Fruit fly (Drosophila melanogaster) whole organism, embryonic: ENCODE results near the gene Ube4B.

Experiments used
- B-H2 ChIP-seq: fragments of 200-800 bp; sonication (Bioruptor generic); optimal IDR thresholded peaks from 2 replicates; lab custom pipeline; 2018; ENCODE audit warnings: missing biosample characterization, mild to moderate bottlenecking, missing genetic modification characterization
- Bdp1 ChIP-seq: fragments of 200-800 bp; sonication (Bioruptor generic); optimal IDR thresholded peaks from 3 replicates; lab custom pipeline; 2016; ENCODE audit warnings: missing biosample characterization, missing genetic modification characterization
- CG10431 ChIP-seq: fragments of 200-800 bp; sonication (Bioruptor generic); optimal IDR thresholded peaks from 3 replicates; lab custom pipeline; 2018; ENCODE audit warnings: missing biosample characterization, mild to moderate bottlenecking, missing genetic modification characterization
- CG11696 ChIP-seq: fragments of 200-800 bp; sonication (Bioruptor generic); IDR thresholded peaks from 2 replicates; pipeline ENCODE4 v1.3.6; 2022; ENCODE audit warnings: missing biosample characterization, missing genetic modification characterization
- CG12071 ChIP-seq: fragments of 200-800 bp; sonication (Bioruptor generic); optimal IDR thresholded peaks from 3 replicates; lab custom pipeline; 2018; ENCODE audit warnings: missing biosample characterization, mild to moderate bottlenecking, missing genetic modification characterization
- CG14050 ChIP-seq: fragments of 200-800 bp; sonication (Bioruptor generic); IDR thresholded peaks from 3 replicates; pipeline ENCODE4 v1.3.6; 2022; ENCODE audit warnings: missing biosample characterization, missing genetic modification characterization
- CG14965 ChIP-seq: fragments of 200-800 bp; sonication (Bioruptor generic); optimal IDR thresholded peaks from 2 replicates; lab custom pipeline; 2016; ENCODE audit warnings: missing biosample characterization, missing genetic modification characterization, borderline replicate concordance
- CG15601 ChIP-seq: fragments of 200-800 bp; sonication (Bioruptor generic); optimal IDR thresholded peaks from 3 replicates; lab custom pipeline; 2019; ENCODE audit warnings: missing biosample characterization, mild to moderate bottlenecking, missing genetic modification characterization, moderate library complexity
- CG17385 ChIP-seq: fragments of 200-800 bp; sonication (Bioruptor generic); optimal IDR thresholded peaks from 3 replicates; lab custom pipeline; 2018; ENCODE audit warnings: missing biosample characterization, mild to moderate bottlenecking, missing genetic modification characterization
- CG1832 ChIP-seq: fragments of 200-800 bp; sonication (Bioruptor generic); optimal IDR thresholded peaks from 2 replicates; lab custom pipeline; 2017; ENCODE audit warnings: missing biosample characterization, mild to moderate bottlenecking, missing genetic modification characterization, inconsistent platforms
- CG3726 ChIP-seq: fragments of 200-800 bp; sonication (Bioruptor generic); IDR thresholded peaks from 3 replicates; pipeline ENCODE4, ENCODE4 v1.3.6; 2022; ENCODE audit warnings: missing biosample characterization, missing genetic modification characterization
- CG42726 ChIP-seq: fragments of 200-800 bp; sonication (Bioruptor generic); IDR thresholded peaks from 2 replicates; pipeline ENCODE4 v1.3.6; 2022; ENCODE audit warnings: missing biosample characterization, missing genetic modification characterization; ENCODE audit not compliant: partially characterized antibody
- CG43689 ChIP-seq: fragments of 200-800 bp; sonication (Bioruptor generic); IDR thresholded peaks from 2 replicates; pipeline ENCODE4 v1.3.6; 2022; ENCODE audit warnings: missing biosample characterization, missing genetic modification characterization
- CG4424 ChIP-seq: fragments of 200-800 bp; sonication (Bioruptor generic); optimal IDR thresholded peaks from 3 replicates; lab custom pipeline; 2016; ENCODE audit warnings: missing biosample characterization, missing genetic modification characterization
- CG7372 ChIP-seq: fragments of 200-800 bp; sonication (Bioruptor generic); IDR thresholded peaks from 2 replicates; pipeline ENCODE4 v1.3.6; 2022; ENCODE audit warnings: missing biosample characterization, missing genetic modification characterization
- CG7745 ChIP-seq: fragments of 200-800 bp; sonication (Bioruptor generic); optimal IDR thresholded peaks from 2 replicates; lab custom pipeline; 2018; ENCODE audit warnings: missing biosample characterization, mild to moderate bottlenecking, missing genetic modification characterization, moderate library complexity
- CG7987 ChIP-seq: fragments of 200-800 bp; sonication (Bioruptor generic); optimal IDR thresholded peaks from 2 replicates; lab custom pipeline; 2018; ENCODE audit warnings: missing biosample characterization, mild to moderate bottlenecking, missing genetic modification characterization, moderate library complexity
- CG9215 ChIP-seq: fragments of 200-800 bp; sonication (Bioruptor generic); IDR thresholded peaks from 2 replicates; pipeline ENCODE4 v1.3.6; 2022; ENCODE audit warnings: missing biosample characterization, missing genetic modification characterization
- Chrac-16 ChIP-seq: fragments of 200-800 bp; sonication (Bioruptor generic); optimal IDR thresholded peaks from 3 replicates; lab custom pipeline; 2016; ENCODE audit warnings: missing biosample characterization, missing genetic modification characterization
- D19B ChIP-seq: fragments of 200-800 bp; sonication (Bioruptor generic); optimal IDR thresholded peaks from 2 replicates; lab custom pipeline; 2017; ENCODE audit warnings: missing biosample characterization, mild to moderate bottlenecking, missing genetic modification characterization
- H2.0 ChIP-seq: fragments of 200-800 bp; sonication (Bioruptor generic); IDR thresholded peaks from 2 replicates; pipeline ENCODE4 v1.3.6; 2022; ENCODE audit warnings: missing biosample characterization, missing genetic modification characterization
- HHEX ChIP-seq: fragments of 200-800 bp; sonication (Bioruptor generic); optimal IDR thresholded peaks from 3 replicates; lab custom pipeline; 2017; ENCODE audit warnings: missing biosample characterization, mild to moderate bottlenecking, missing genetic modification characterization, missing genetic modification reagents
- Hand ChIP-seq: fragments of 200-800 bp; sonication (Bioruptor generic); optimal IDR thresholded peaks from 2 replicates; lab custom pipeline; 2017; ENCODE audit warnings: mild to moderate bottlenecking, missing biosample characterization, missing genetic modification reagents, missing genetic modification characterization
- HmgD ChIP-seq: fragments of 200-800 bp; sonication (Bioruptor generic); optimal IDR thresholded peaks from 3 replicates; lab custom pipeline; 2016; ENCODE audit warnings: missing biosample characterization, missing genetic modification characterization
- Hr3 ChIP-seq: fragments of 200-800 bp; sonication (Bioruptor generic); optimal IDR thresholded peaks from 3 replicates; lab custom pipeline; 2016; ENCODE audit warnings: missing biosample characterization, missing genetic modification characterization
- MTF-1 ChIP-seq: fragments of 200-800 bp; sonication (Bioruptor generic); optimal IDR thresholded peaks from 2 replicates; lab custom pipeline; 2018; ENCODE audit warnings: missing biosample characterization, mild to moderate bottlenecking, missing genetic modification characterization, borderline replicate concordance
- Ptx1 ChIP-seq: fragments of 200-800 bp; sonication (Bioruptor generic); IDR thresholded peaks from 2 replicates; pipeline ENCODE4 v1.3.6; 2022; ENCODE audit warnings: missing biosample characterization, missing genetic modification characterization
- Ssrp ChIP-seq: fragments of 200-800 bp; sonication (Bioruptor generic); optimal IDR thresholded peaks from 2 replicates; lab custom pipeline; 2018; ENCODE audit warnings: missing biosample characterization, mild to moderate bottlenecking, missing genetic modification characterization, moderate library complexity
- ash1 ChIP-seq: fragments of 200-800 bp; sonication (Bioruptor generic); optimal IDR thresholded peaks from 2 replicates; lab custom pipeline; 2018; ENCODE audit warnings: missing biosample characterization, mild to moderate bottlenecking, missing genetic modification characterization
- bigmax ChIP-seq: fragments of 200-800 bp; sonication (Bioruptor generic); optimal IDR thresholded peaks from 2 replicates; lab custom pipeline; 2018; ENCODE audit warnings: missing biosample characterization, mild to moderate bottlenecking, missing genetic modification characterization
- bsh ChIP-seq, 2 experiments: fragments of 200-800 bp; sonication (Bioruptor generic); optimal IDR thresholded peaks; 2 replicates each; lab custom pipeline; 2017 to 2018; ENCODE audit warnings: mild to moderate bottlenecking in 2 of 2, missing biosample characterization in 2 of 2, missing genetic modification characterization in 2 of 2, moderate library complexity in 1 of 2
- btn ChIP-seq: fragments of 200-800 bp; sonication (Bioruptor generic); optimal IDR thresholded peaks from 2 replicates; lab custom pipeline; 2016; ENCODE audit warnings: missing biosample characterization, missing genetic modification characterization
- cas ChIP-seq: fragments of 200-800 bp; sonication (Bioruptor generic); IDR thresholded peaks from 2 replicates; pipeline ENCODE4 v1.3.6; 2022; ENCODE audit warnings: missing biosample characterization, missing genetic modification characterization
- chm ChIP-seq: fragments of 200-800 bp; sonication (Bioruptor generic); IDR thresholded peaks from 2 replicates; pipeline ENCODE4 v1.3.6; 2022; ENCODE audit warnings: missing biosample characterization, missing genetic modification characterization
- ci ChIP-seq: fragments of 200-800 bp; sonication (Bioruptor generic); IDR thresholded peaks from 3 replicates; pipeline ENCODE4 v1.3.6; 2022; ENCODE audit warnings: missing biosample characterization, missing genetic modification characterization
- dm ChIP-seq: fragments of 200-800 bp; sonication (Bioruptor generic); optimal IDR thresholded peaks from 3 replicates; lab custom pipeline; 2016; ENCODE audit warnings: missing biosample characterization, missing genetic modification characterization
- fru ChIP-seq: fragments of >200 bp; optimal IDR thresholded peaks from 2 replicates; lab custom pipeline; 2017
- gcm ChIP-seq: fragments of 200-800 bp; sonication (Bioruptor generic); optimal IDR thresholded peaks from 2 replicates; lab custom pipeline; 2019; ENCODE audit warnings: missing biosample characterization, mild to moderate bottlenecking, missing genetic modification characterization, moderate library complexity
- gcm2 ChIP-seq: fragments of 200-800 bp; sonication (Bioruptor generic); optimal IDR thresholded peaks from 2 replicates; lab custom pipeline; 2016; ENCODE audit warnings: missing biosample characterization, missing genetic modification characterization
- gfzf ChIP-seq: fragments of 200-800 bp; sonication (Bioruptor generic); optimal IDR thresholded peaks from 2 replicates; lab custom pipeline; 2016; ENCODE audit warnings: missing biosample characterization, mild to moderate bottlenecking, missing genetic modification characterization, moderate library complexity
- grn ChIP-seq: fragments of 200-800 bp; sonication (Bioruptor generic); optimal IDR thresholded peaks from 3 replicates; lab custom pipeline; 2017; ENCODE audit warnings: missing biosample characterization, missing genetic modification characterization
- gt ChIP-seq: fragments of 200-800 bp; sonication (Bioruptor generic); IDR thresholded peaks from 2 replicates; pipeline ENCODE4 v1.3.6; 2022; ENCODE audit warnings: missing biosample characterization, missing genetic modification characterization
- jigr1 ChIP-seq: fragments of 200-800 bp; sonication (Bioruptor generic); IDR thresholded peaks from 3 replicates; pipeline ENCODE4 v1.3.6; 2022; ENCODE audit warnings: missing biosample characterization, missing genetic modification characterization
- kay ChIP-seq: fragments of 200-800 bp; sonication (Bioruptor generic); optimal IDR thresholded peaks from 2 replicates; lab custom pipeline; 2016; ENCODE audit warnings: missing biosample characterization, missing genetic modification characterization
- lab ChIP-seq: fragments of 200-800 bp; sonication (Bioruptor generic); optimal IDR thresholded peaks from 3 replicates; lab custom pipeline; 2017; ENCODE audit warnings: missing biosample characterization, missing genetic modification characterization, mild to moderate bottlenecking, moderate library complexity, missing genetic modification reagents
- nerfin-1 ChIP-seq: fragments of 200-800 bp; sonication (Bioruptor generic); optimal IDR thresholded peaks from 3 replicates; lab custom pipeline; 2019; ENCODE audit warnings: missing biosample characterization, mild to moderate bottlenecking, missing genetic modification characterization, moderate library complexity
- p53 ChIP-seq: fragments of 200-800 bp; sonication (Bioruptor generic); optimal IDR thresholded peaks from 2 replicates; lab custom pipeline; 2016; ENCODE audit warnings: missing biosample characterization, missing genetic modification characterization
- phol ChIP-seq: fragments of 200-800 bp; sonication (Bioruptor generic); optimal IDR thresholded peaks from 3 replicates; lab custom pipeline; 2018; ENCODE audit warnings: missing biosample characterization, mild to moderate bottlenecking, missing genetic modification characterization, moderate library complexity
- pzg ChIP-seq: fragments of 200-800 bp; sonication (Bioruptor generic); optimal IDR thresholded peaks from 3 replicates; lab custom pipeline; 2018; ENCODE audit warnings: missing biosample characterization, mild to moderate bottlenecking, missing genetic modification characterization, moderate library complexity
- stc ChIP-seq: fragments of 200-800 bp; sonication (Bioruptor generic); IDR thresholded peaks from 2 replicates; pipeline ENCODE4 v1.3.6; 2022; ENCODE audit warnings: missing biosample characterization, missing genetic modification characterization
- trem ChIP-seq: fragments of 200-800 bp; optimal IDR thresholded peaks from 3 replicates; lab custom pipeline; 2019; ENCODE audit warnings: missing biosample characterization, mild to moderate bottlenecking, missing genetic modification characterization, moderate library complexity

The Ube4B gene

DNA sequence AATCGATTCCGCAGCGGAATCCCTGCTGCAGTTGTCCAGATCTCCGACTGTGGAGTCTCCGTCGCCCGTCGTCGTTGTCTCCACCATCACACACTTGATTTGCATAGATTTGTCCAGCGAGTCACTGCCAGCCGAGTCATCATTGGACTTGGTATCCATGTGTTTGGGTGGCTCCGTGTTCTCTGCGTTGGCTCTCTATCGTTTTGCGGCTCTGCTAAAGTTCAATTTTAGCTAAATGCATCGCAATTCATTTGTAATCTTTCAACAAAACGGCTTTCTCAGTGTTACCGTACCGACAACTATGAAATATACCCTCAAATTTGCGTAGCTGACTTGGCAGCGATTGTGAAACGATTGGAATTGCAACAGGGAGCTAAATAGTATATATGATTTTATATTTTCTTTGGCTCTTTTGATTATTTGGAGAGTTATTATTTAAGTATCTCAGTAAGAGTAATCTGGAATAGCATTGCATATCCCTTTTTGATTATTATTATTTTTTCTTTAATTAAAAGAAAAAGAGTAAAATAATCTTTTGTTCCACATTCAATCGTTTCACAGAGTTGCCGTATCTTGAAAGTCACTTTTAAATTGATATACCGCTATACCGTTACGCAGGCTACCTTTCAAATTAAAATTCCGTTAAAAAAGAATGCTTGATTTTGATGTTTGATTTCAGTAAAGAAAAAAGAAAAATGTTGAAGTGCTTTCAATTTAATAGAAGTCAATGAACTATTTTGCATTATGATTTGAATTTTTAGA lies 2.0 kb upstream of the Ube4B start, which contains the start of gene CG9933 (continued):
- TF ChIP-seq HmgD (GFP tag; lab: Kevin White, UChicago) (no peak), CG12071 (GFP tag; lab: Kevin White, UChicago) (no peak), CG14050 (GFP tag; lab: Robert Waterston, UW) (no peak), ash1 (GFP tag; lab: Kevin White, UChicago) (no peak), CG17385 (GFP tag; lab: Kevin White, UChicago) (no peak), p53 (no peak), CG15601 (tag; lab: Kevin White, UChicago) (peak; percentile 66), btn (GFP tag; lab: Kevin White, UChicago) (no peak), Hr3 (GFP tag; lab: Kevin White, UChicago) (no peak), Bdp1 (GFP tag; lab: Kevin White, UChicago) (no peak), Ssrp (no peak), cas (no peak), dm (GFP tag; lab: Kevin White, UChicago) (no peak), CG42726 (no peak), lab (GFP tag; lab: Kevin White, UChicago) (no peak), bsh (GFP tag; optimal IDR thresholded peaks at IDR 0.05; lab: Kevin White, UChicago) (no peak), CG3726 (GFP tag; lab: Robert Waterston, UW) (no peak), CG10431 (GFP tag; lab: Kevin White, UChicago) (no peak), nerfin-1 (tag; lab: Kevin White, UChicago) (peak; percentile 54), ci (GFP tag; lab: Robert Waterston, UW) (no peak), Chrac-16 (GFP tag; lab: Kevin White, UChicago) (no peak), D19B (GFP tag; lab: Kevin White, UChicago) (no peak), phol (peak; percentile 22), bigmax (no peak), gfzf (peak; percentile 71), CG7745 (no peak), grn (GFP tag; lab: Kevin White, UChicago) (no peak), B-H2 (GFP tag; lab: Kevin White, UChicago) (no peak), CG14965 (GFP tag; lab: Kevin White, UChicago) (no peak), Ptx1 (GFP tag; lab: Robert Waterston, UW) (no peak), H2.0 (GFP tag; lab: Robert Waterston, UW) (no peak), HHEX (GFP tag; lab: Kevin White, UChicago) (no peak), gt (GFP tag; lab: Robert Waterston, UW) (no peak), gcm (GFP tag; lab: Kevin White, UChicago) (no peak), MTF-1 (no peak), CG7987 (no peak), trem (tag; lab: Kevin White, UChicago) (peak; percentile 52), CG7372 (GFP tag; lab: Robert Waterston, UW) (no peak), chm (GFP tag; lab: Robert Waterston, UW) (no peak), CG4424 (GFP tag; lab: Kevin White, UChicago) (no peak), CG9215 (GFP tag; lab: Robert Waterston, UW) (no peak), jigr1 (GFP tag; lab: Robert Waterston, UW) (no peak), stc (GFP tag; lab: Robert Waterston, UW) (no peak), CG1832 (no peak), kay (GFP tag; lab: Kevin White, UChicago) (no peak), fru (no peak), Hand (GFP tag; lab: Kevin White, UChicago) (no peak), CG43689 (GFP tag; lab: Robert Waterston, UW) (no peak), pzg (peak; percentile 45), gcm2 (GFP tag; lab: Kevin White, UChicago) (no peak), CG11696 (GFP tag; lab: Robert Waterston, UW) (no peak)
